Worm (Caenorhabditis elegans) whole organism, L1 larva: ENCODE measurements around the gene B0281.6.

Source experiments
- C16A3.4 ChIP-seq: fragments of 150-350 bp; optimal IDR thresholded peaks from 2 replicates; lab custom pipeline; 2014; ENCODE audit warnings: missing biosample characterization, missing genetic modification characterization
- F16B12.6 ChIP-seq: fragments of 150-350 bp; optimal IDR thresholded peaks from 2 replicates; lab custom pipeline; 2014; ENCODE audit warnings: missing biosample characterization, missing genetic modification characterization
- aha-1 ChIP-seq: fragments of 150-350 bp; optimal IDR thresholded peaks from 2 replicates; lab custom pipeline; 2014; ENCODE audit warnings: missing biosample characterization, missing genetic modification characterization
- alr-1 ChIP-seq: fragments of 200-800 bp; sonication (Bioruptor generic); optimal IDR thresholded peaks from 2 replicates; lab custom pipeline; 2018; ENCODE audit warnings: borderline replicate concordance, mild to moderate bottlenecking, missing genetic modification characterization, missing compliant biosample characterization
- aly-2 ChIP-seq: fragments of 150-350 bp; optimal IDR thresholded peaks from 2 replicates; lab custom pipeline; 2014; ENCODE audit warnings: missing biosample characterization, missing genetic modification characterization
- ceh-63 ChIP-seq: fragments of 200-800 bp; sonication (Bioruptor generic); optimal IDR thresholded peaks from 2 replicates; lab custom pipeline; 2018; ENCODE audit warnings: mild to moderate bottlenecking, missing genetic modification characterization, missing compliant biosample characterization
- ceh-88 ChIP-seq: fragments of 200-800 bp; sonication (Bioruptor generic); IDR thresholded peaks from 2 replicates; pipeline ENCODE4 v1.3.6; 2022; ENCODE audit warnings: missing genetic modification characterization, missing compliant biosample characterization
- ceh-90 ChIP-seq: sonication (generic microtip); optimal IDR thresholded peaks from 2 replicates; lab custom pipeline; 2016; ENCODE audit warnings: missing genetic modification characterization, missing compliant biosample characterization
- ces-1 ChIP-seq: fragments of 150-350 bp; optimal IDR thresholded peaks from 2 replicates; lab custom pipeline; 2014; ENCODE audit warnings: missing biosample characterization, missing genetic modification reagents, missing genetic modification characterization
- efl-3 ChIP-seq: fragments of 200-800 bp; sonication (Bioruptor generic); optimal IDR thresholded peaks from 2 replicates; lab custom pipeline; 2018; ENCODE audit warnings: mild to moderate bottlenecking, missing genetic modification characterization, missing compliant biosample characterization
- egl-27 ChIP-seq, 2 experiments: fragments of 150-350 bp in 1 of 2; sonication (generic microtip); optimal IDR thresholded peaks; 3 replicates each; lab custom pipeline; 2017 to 2018; ENCODE audit warnings: missing biosample characterization in 2 of 2, missing genetic modification characterization in 2 of 2, missing genetic modification reagents in 2 of 2
- elt-2 ChIP-seq: sonication (generic microtip); optimal IDR thresholded peaks from 2 replicates; lab custom pipeline; 2016; ENCODE audit warnings: missing genetic modification characterization, mild to moderate bottlenecking, inconsistent platforms, missing compliant biosample characterization, missing genetic modification reagents
- elt-3 ChIP-seq, 6 experiments: fragments of 150-350 bp in 1 of 6; sonication (generic microtip); optimal IDR thresholded peaks; 2 replicates each; lab custom pipeline; 2017 to 2018; ENCODE audit warnings: missing biosample characterization in 6 of 6, missing genetic modification characterization in 6 of 6, inconsistent platforms in 1 of 6
- ets-5 ChIP-seq: fragments of 200-800 bp; sonication (Bioruptor generic); IDR thresholded peaks from 2 replicates; pipeline ENCODE4 v1.3.6; 2022; ENCODE audit warnings: missing genetic modification characterization, missing compliant biosample characterization
- fkh-10 ChIP-seq: sonication (generic microtip); optimal IDR thresholded peaks from 2 replicates; lab custom pipeline; 2017; ENCODE audit warnings: missing biosample characterization, missing genetic modification reagents, missing genetic modification characterization
- fkh-4 ChIP-seq: sonication (generic microtip); optimal IDR thresholded peaks from 2 replicates; lab custom pipeline; 2016; ENCODE audit warnings: missing compliant biosample characterization, missing genetic modification characterization, borderline replicate concordance
- fkh-8 ChIP-seq: sonication (generic microtip); optimal IDR thresholded peaks from 2 replicates; lab custom pipeline; 2016; ENCODE audit warnings: mild to moderate bottlenecking, missing genetic modification characterization, missing compliant biosample characterization
- fos-1 ChIP-seq: fragments of 150-350 bp; optimal IDR thresholded peaks from 2 replicates; lab custom pipeline; 2014; ENCODE audit warnings: missing biosample characterization, missing genetic modification characterization
- grh-1 ChIP-seq: fragments of 200-800 bp; sonication (Bioruptor generic); IDR thresholded peaks from 2 replicates; pipeline ENCODE4 v1.3.6; 2022; ENCODE audit warnings: missing genetic modification reagents, missing genetic modification characterization, missing compliant biosample characterization
- hpl-2 ChIP-seq: fragments of 150-350 bp; optimal IDR thresholded peaks from 2 replicates; lab custom pipeline; 2014; ENCODE audit warnings: missing biosample characterization, missing genetic modification reagents, missing genetic modification characterization
- irx-1 ChIP-seq: sonication (generic microtip); optimal IDR thresholded peaks from 2 replicates; lab custom pipeline; 2016; ENCODE audit warnings: missing genetic modification characterization, missing compliant biosample characterization
- isw-1 ChIP-seq: fragments of 200-800 bp; sonication (Bioruptor generic); IDR thresholded peaks from 2 replicates; pipeline ENCODE4 v1.3.6; 2022; ENCODE audit warnings: missing genetic modification characterization, missing compliant biosample characterization
- lin-14 ChIP-seq: fragments of 200-800 bp; sonication (Bioruptor generic); optimal IDR thresholded peaks from 2 replicates; lab custom pipeline; 2018; ENCODE audit warnings: mild to moderate bottlenecking, missing genetic modification characterization, moderate library complexity, missing compliant biosample characterization
- lir-3 ChIP-seq: sonication (generic microtip); optimal IDR thresholded peaks from 2 replicates; lab custom pipeline; 2016; ENCODE audit warnings: mild to moderate bottlenecking, missing genetic modification characterization, moderate library complexity, missing compliant biosample characterization; ENCODE audit not compliant: poor library complexity
- lsy-2 ChIP-seq, 2 experiments: fragments of 150-350 bp; optimal IDR thresholded peaks; 2 replicates each; lab custom pipeline; 2014; ENCODE audit warnings: missing biosample characterization in 2 of 2, missing genetic modification characterization in 2 of 2
- mab-9 ChIP-seq: fragments of 200-800 bp; sonication (Bioruptor generic); IDR thresholded peaks from 2 replicates; pipeline ENCODE4 v1.3.6; 2022; ENCODE audit warnings: missing genetic modification reagents, missing genetic modification characterization, missing compliant biosample characterization
- mdl-1 ChIP-seq, 2 experiments: fragments of 150-350 bp; optimal IDR thresholded peaks; 2 replicates each; lab custom pipeline; 2014 to 2017; ENCODE audit warnings: missing biosample characterization in 2 of 2, missing genetic modification characterization in 2 of 2, inconsistent platforms in 1 of 2
- mep-1 ChIP-seq: fragments of 150-350 bp; optimal IDR thresholded peaks from 2 replicates; lab custom pipeline; 2014; ENCODE audit warnings: missing biosample characterization, missing genetic modification characterization
- nhr-11 ChIP-seq: fragments of 150-350 bp; optimal IDR thresholded peaks from 2 replicates; lab custom pipeline; 2014; ENCODE audit warnings: missing biosample characterization, missing genetic modification characterization
- nhr-12 ChIP-seq: sonication (generic microtip); optimal IDR thresholded peaks from 2 replicates; lab custom pipeline; 2017; ENCODE audit warnings: missing biosample characterization, missing genetic modification characterization
- nhr-19 ChIP-seq: fragments of 200-800 bp; sonication (Bioruptor generic); conservative IDR thresholded peaks from 2 replicates; pipeline ENCODE4 v1.3.6; 2022; ENCODE audit warnings: missing genetic modification characterization, missing compliant biosample characterization
- nhr-20 ChIP-seq: sonication (generic microtip); optimal IDR thresholded peaks from 2 replicates; lab custom pipeline; 2016; ENCODE audit warnings: mild to moderate bottlenecking, missing genetic modification characterization, missing compliant biosample characterization
- nhr-237 ChIP-seq: fragments of 150-350 bp; optimal IDR thresholded peaks from 2 replicates; lab custom pipeline; 2014; ENCODE audit warnings: missing biosample characterization, missing genetic modification characterization
- nhr-85 ChIP-seq: sonication (generic microtip); peaks from one replicate; lab custom pipeline; 2016; ENCODE audit warnings: missing genetic modification characterization, inconsistent platforms, missing compliant biosample characterization
- nhr-90 ChIP-seq: sonication (generic microtip); optimal IDR thresholded peaks from 2 replicates; lab custom pipeline; 2016; ENCODE audit warnings: mild to moderate bottlenecking, missing genetic modification characterization, missing compliant biosample characterization; ENCODE audit not compliant: poor library complexity
- pag-3 ChIP-seq: sonication (generic microtip); optimal IDR thresholded peaks from 2 replicates; lab custom pipeline; 2017; ENCODE audit warnings: missing genetic modification characterization, mild to moderate bottlenecking, missing compliant biosample characterization, antibody characterized with exemption, borderline replicate concordance; ENCODE audit not compliant: insufficient read depth
- pax-3 ChIP-seq: fragments of 200-800 bp; sonication (Bioruptor generic); optimal IDR thresholded peaks from 2 replicates; lab custom pipeline; 2018; ENCODE audit warnings: mild to moderate bottlenecking, missing genetic modification characterization, moderate library complexity, missing compliant biosample characterization
- rnt-1 ChIP-seq: sonication (generic microtip); optimal IDR thresholded peaks from 2 replicates; lab custom pipeline; 2016; ENCODE audit warnings: mild to moderate bottlenecking, missing genetic modification characterization, moderate library complexity, missing compliant biosample characterization
- skn-1 ChIP-seq: fragments of 150-350 bp; optimal IDR thresholded peaks from 2 replicates; lab custom pipeline; 2014; ENCODE audit warnings: missing biosample characterization, missing genetic modification characterization
- sox-4 ChIP-seq: sonication (generic microtip); optimal IDR thresholded peaks from 2 replicates; lab custom pipeline; 2016; ENCODE audit warnings: missing genetic modification characterization, missing compliant biosample characterization
- tlp-1 ChIP-seq: fragments of 150-350 bp; optimal IDR thresholded peaks from 2 replicates; lab custom pipeline; 2014; ENCODE audit warnings: missing biosample characterization, missing genetic modification characterization
- unc-130 ChIP-seq: fragments of 150-350 bp; optimal IDR thresholded peaks from 2 replicates; lab custom pipeline; 2017; ENCODE audit warnings: missing biosample characterization, missing genetic modification characterization, inconsistent platforms
- unc-30 ChIP-seq: sonication (generic microtip); optimal IDR thresholded peaks from 2 replicates; lab custom pipeline; 2017; ENCODE audit warnings: missing biosample characterization, missing genetic modification characterization
- unc-86 ChIP-seq: sonication (generic microtip); optimal IDR thresholded peaks from 2 replicates; lab custom pipeline; 2016; ENCODE audit warnings: missing genetic modification characterization, missing compliant biosample characterization
- vab-15 ChIP-seq: sonication (generic microtip); optimal IDR thresholded peaks from 2 replicates; lab custom pipeline; 2017; ENCODE audit warnings: missing genotype, mild to moderate bottlenecking, missing genetic modification characterization, missing compliant biosample characterization

The B0281.6 gene

ce11 chrII:2295817-2296315 is 6.4 kb downstream of the B0281.6 start, which contains the start of gene fbxc-25:
Gene fbxc-25 (minus strand): TSS chrII:2296265.
- TF ChIP-seq nhr-90 (tag; lab: Kevin White, UChicago): no peak
- no peak for TF ChIP-seq ceh-88 (GFP tag; lab: Robert Waterston, UW)
- TF ChIP-seq elt-2 (tag; lab: Kevin White, UChicago): no peak
- no peak for TF ChIP-seq nhr-12 (tag; lab: Kevin White, UChicago)
- TF ChIP-seq ets-5 (GFP tag; lab: Robert Waterston, UW): no peak
- no peak for TF ChIP-seq F16B12.6 (tag; lab: Kevin White, UChicago)
- TF ChIP-seq nhr-85 (tag; lab: Kevin White, UChicago): no peak
- TF ChIP-seq fkh-4 (tag; lab: Kevin White, UChicago): no peak
- no peak for TF ChIP-seq fkh-8 (tag; lab: Kevin White, UChicago)
- TF ChIP-seq, all 84 proteins: peak for 0

DNA sequence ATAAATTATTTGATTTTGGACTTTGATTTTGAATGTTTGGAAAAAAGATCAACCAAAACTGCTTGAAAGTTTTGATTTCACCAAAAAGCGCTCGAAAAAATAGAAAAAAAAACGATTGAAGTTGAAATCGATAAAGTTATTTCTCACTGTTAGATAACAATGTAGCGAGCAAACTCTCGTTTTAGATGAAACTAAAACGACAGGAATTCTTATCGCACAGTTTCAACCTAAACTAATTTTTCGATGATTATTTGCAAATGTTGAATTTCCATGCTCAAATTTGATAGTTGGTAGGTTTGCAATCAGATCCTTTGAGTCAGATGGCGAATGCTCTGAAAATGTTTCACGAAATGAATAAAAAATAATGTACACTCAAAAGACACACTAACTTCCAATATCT is 9.7 kb downstream of the B0281.6 start:
- TF ChIP-seq elt-2 (tag; lab: Kevin White, UChicago) (peak; percentile 5), aha-1 (tag; lab: Kevin White, UChicago) (no peak), pax-3 (tag; lab: Kevin White, UChicago) (no peak)
- TF ChIP-seq, all 84 proteins: peak for 1

ce11 chrII:2292027-2292426 is 10.2 kb downstream of the B0281.6 start, which contains the start of gene K09F6.7:
Gene K09F6.7 (minus strand): TSS chrII:2292127.
- TF ChIP-seq unc-86 (tag; lab: Kevin White, UChicago) (no peak), aha-1 (tag; lab: Kevin White, UChicago) (no peak), lir-3 (tag; lab: Kevin White, UChicago) (no peak)
- TF ChIP-seq, all 84 proteins: peak for 0

- TF ChIP-seq aly-2 (tag; lab: Kevin White, UChicago) (no peak), tlp-1 (tag; lab: Kevin White, UChicago) (no peak), rnt-1 (no peak), mep-1 (tag; lab: Kevin White, UChicago) (no peak), pax-3 (tag; lab: Kevin White, UChicago) (no peak), unc-130 (tag; lab: Kevin White, UChicago) (no peak), skn-1 (tag; lab: Kevin White, UChicago) (peak; percentile 14), vab-15 (tag; lab: Kevin White, UChicago) (no peak), lin-14 (peak; percentile 77), egl-27 (tag; optimal IDR thresholded peaks at IDR 0.05; lab: Kevin White, UChicago) (no peak), nhr-85 (tag; lab: Kevin White, UChicago) (no peak), C16A3.4 (tag; lab: Kevin White, UChicago) (no peak), lsy-2 (tag; optimal IDR thresholded peaks at IDR 0.05; lab: Kevin White, UChicago) (peak in 1 of 2 experiments; percentile 10), nhr-237 (tag; lab: Kevin White, UChicago) (no peak), alr-1 (tag; lab: Kevin White, UChicago) (no peak), nhr-11 (tag; lab: Kevin White, UChicago) (no peak), unc-86 (tag; lab: Kevin White, UChicago) (no peak), irx-1 (tag; lab: Kevin White, UChicago) (no peak), ceh-88 (GFP tag; lab: Robert Waterston, UW) (no peak), fkh-10 (GFP tag; lab: Kevin White, UChicago) (no peak), fos-1 (tag; lab: Kevin White, UChicago) (no peak), hpl-2 (GFP tag; lab: Kevin White, UChicago) (no peak), mdl-1 (tag; optimal IDR thresholded peaks at IDR 0.05; lab: Kevin White, UChicago) (no peak), sox-4 (no peak), mab-9 (GFP tag; lab: Robert Waterston, UW) (no peak), elt-3 (tag; optimal IDR thresholded peaks at IDR 0.05; lab: Kevin White, UChicago) (no peak), fkh-8 (tag; lab: Kevin White, UChicago) (no peak), pag-3 (no peak), efl-3 (no peak), ces-1 (no peak), grh-1 (GFP tag; lab: Robert Waterston, UW) (no peak), nhr-12 (tag; lab: Kevin White, UChicago) (no peak), ceh-90 (tag; lab: Kevin White, UChicago) (no peak), nhr-20 (tag; lab: Kevin White, UChicago) (no peak), isw-1 (peak; percentile 42), unc-30 (no peak), nhr-19 (GFP tag; lab: Robert Waterston, UW) (no peak), ceh-63 (GFP tag; lab: Kevin White, UChicago) (no peak)
Observed at ce11 chrII:2289441-2289840, 12.8 kb downstream of the B0281.6 start.
